Worm (Caenorhabditis elegans) whole organism, L3 larva: ENCODE measurements around the gene zim-2.

Experiments used
- nhr-77 ChIP-seq: fragments of 150-350 bp; optimal IDR thresholded peaks from 2 replicates; lab custom pipeline; 2014; ENCODE audit warnings: missing biosample characterization, missing genetic modification characterization
- pqm-1 ChIP-seq: fragments of 150-350 bp; optimal IDR thresholded peaks from 2 replicates; lab custom pipeline; 2017; ENCODE audit warnings: missing biosample characterization, missing genetic modification characterization, inconsistent platforms
- snpc-4 ChIP-seq: fragments of 150-350 bp; optimal IDR thresholded peaks from 2 replicates; lab custom pipeline; 2014; ENCODE audit warnings: missing biosample characterization, missing genetic modification characterization
- unc-39 ChIP-seq: sonication (generic microtip); optimal IDR thresholded peaks from 4 replicates; lab custom pipeline; 2017; ENCODE audit warnings: missing biosample characterization, missing genetic modification characterization
- unc-62 ChIP-seq: fragments of 150-350 bp; sonication (generic microtip); optimal IDR thresholded peaks from 4 replicates; lab custom pipeline; 2014; ENCODE audit warnings: missing biosample characterization, missing genetic modification reagents, missing genetic modification characterization
- ztf-4 ChIP-seq: fragments of 150-350 bp; optimal IDR thresholded peaks from 2 replicates; lab custom pipeline; 2014; ENCODE audit warnings: missing biosample characterization, missing genetic modification characterization

DNA sequence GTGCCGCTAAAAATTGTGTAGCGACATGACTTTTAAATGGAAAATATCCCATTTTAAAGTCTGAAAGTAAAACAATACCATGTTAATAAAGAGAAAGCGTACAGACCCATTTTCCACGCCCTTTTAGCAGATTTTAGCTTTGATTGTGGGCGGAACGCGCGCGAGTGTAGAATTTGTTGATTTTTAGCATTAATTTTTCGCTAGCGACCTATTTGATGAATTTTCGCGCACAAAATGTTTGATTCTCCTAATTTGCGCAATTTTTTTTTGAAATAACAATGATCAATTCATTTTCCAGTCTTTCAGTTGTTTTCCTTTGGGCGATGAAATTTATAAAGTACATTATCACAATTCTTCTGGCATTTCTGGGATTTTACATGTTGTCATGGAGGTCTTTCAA lies 21.4 kb upstream of the zim-2 start, which contains the start of gene T07G12.3:
- TF ChIP-seq unc-62 (no peak), ztf-4 (tag; lab: Kevin White, UChicago) (no peak), unc-39 (tag; lab: Kevin White, UChicago) (no peak), nhr-77 (tag; lab: Kevin White, UChicago) (no peak), pqm-1 (tag; lab: Kevin White, UChicago) (no peak), snpc-4 (tag; lab: Kevin White, UChicago) (no peak)
